Worm (Caenorhabditis elegans): ENCODE results near the gene rmif-2.

- TF ChIP-seq ama-1 (optimal IDR thresholded peaks at IDR 0.05) (no peak), hmg-4 (GFP tag; optimal IDR thresholded peaks at IDR 0.05) (no peak)
Measured at ce11 chrIV:1216290-1216689, 33.9 kb downstream of the rmif-2 start, which contains the start of gene W09G12.9.
